Worm (Caenorhabditis elegans) whole organism, L1 larva: ENCODE data around the gene Y66H1A.5.

Source experiments
- aha-1 ChIP-seq: fragments of 150-350 bp; optimal IDR thresholded peaks from 2 replicates; lab custom pipeline; 2014; ENCODE audit warnings: missing biosample characterization, missing genetic modification characterization
- ceh-82 ChIP-seq, 3 experiments: fragments of 150-350 bp in 1 of 3; sonication (generic microtip) in 2 of 3; optimal IDR thresholded peaks; 2 replicates each; lab custom pipeline; 2014 to 2017; ENCODE audit warnings: missing biosample characterization in 3 of 3, missing genetic modification characterization in 3 of 3
- ces-1 ChIP-seq: fragments of 150-350 bp; optimal IDR thresholded peaks from 2 replicates; lab custom pipeline; 2014; ENCODE audit warnings: missing biosample characterization, missing genetic modification reagents, missing genetic modification characterization
- dpl-1 ChIP-seq, 3 experiments: fragments of 150-350 bp in 2 of 3; sonication (generic microtip) in 1 of 3; optimal IDR thresholded peaks; 2 replicates each; lab custom pipeline; 2014 to 2017; ENCODE audit warnings: missing biosample characterization in 3 of 3, missing genetic modification characterization in 3 of 3, missing genetic modification reagents in 3 of 3
- fkh-10 ChIP-seq: sonication (generic microtip); optimal IDR thresholded peaks from 2 replicates; lab custom pipeline; 2017; ENCODE audit warnings: missing biosample characterization, missing genetic modification reagents, missing genetic modification characterization
- jun-1 ChIP-seq: fragments of 150-350 bp; optimal IDR thresholded peaks from 2 replicates; lab custom pipeline; 2014; ENCODE audit warnings: missing biosample characterization, missing genetic modification reagents, missing genetic modification characterization
- lin-13 ChIP-seq: fragments of 150-350 bp; optimal IDR thresholded peaks from 2 replicates; lab custom pipeline; 2014; ENCODE audit warnings: missing biosample characterization, missing genetic modification reagents, missing genetic modification characterization
- mep-1 ChIP-seq: fragments of 150-350 bp; optimal IDR thresholded peaks from 2 replicates; lab custom pipeline; 2014; ENCODE audit warnings: missing biosample characterization, missing genetic modification characterization
- nhr-11 ChIP-seq: fragments of 150-350 bp; optimal IDR thresholded peaks from 2 replicates; lab custom pipeline; 2014; ENCODE audit warnings: missing biosample characterization, missing genetic modification characterization
- pqm-1 ChIP-seq: sonication (generic microtip); optimal IDR thresholded peaks from 3 replicates; lab custom pipeline; 2017; ENCODE audit warnings: missing biosample characterization, missing genetic modification characterization
- snpc-4 ChIP-seq: fragments of 150-350 bp; optimal IDR thresholded peaks from 2 replicates; lab custom pipeline; 2014; ENCODE audit warnings: missing biosample characterization, missing genetic modification characterization
- unc-130 ChIP-seq: fragments of 150-350 bp; optimal IDR thresholded peaks from 2 replicates; lab custom pipeline; 2017; ENCODE audit warnings: missing biosample characterization, missing genetic modification characterization, inconsistent platforms
- unc-62 ChIP-seq: fragments of 150-350 bp; optimal IDR thresholded peaks from 2 replicates; lab custom pipeline; 2014; ENCODE audit warnings: missing biosample characterization, missing genetic modification reagents, missing genetic modification characterization
- ztf-4 ChIP-seq: fragments of 150-350 bp; optimal IDR thresholded peaks from 2 replicates; lab custom pipeline; 2014; ENCODE audit warnings: missing biosample characterization, missing genetic modification characterization

ce11 chrIV:454816-455215 is 25.9 kb upstream of the Y66H1A.5 start, which contains the start of the genes Y66H1A.8 and M04G7.5:
- no peak for TF ChIP-seq unc-130 (tag; lab: Kevin White, UChicago)
- TF ChIP-seq ces-1 (GFP tag; lab: Kevin White, UChicago): no peak
- TF ChIP-seq pqm-1: no peak
- no peak for TF ChIP-seq snpc-4
- TF ChIP-seq ceh-82 (tag; optimal IDR thresholded peaks at IDR 0.05; lab: Kevin White, UChicago): no peak
- no peak for TF ChIP-seq dpl-1 (GFP tag; optimal IDR thresholded peaks at IDR 0.05; lab: Kevin White, UChicago)
- TF ChIP-seq fkh-10 (GFP tag; lab: Kevin White, UChicago): no peak
- no peak for TF ChIP-seq nhr-11 (tag; lab: Kevin White, UChicago)
- TF ChIP-seq mep-1: no peak
- TF ChIP-seq lin-13 (GFP tag; lab: Kevin White, UChicago): no peak
- TF ChIP-seq jun-1: no peak
- TF ChIP-seq ztf-4 (tag; lab: Kevin White, UChicago): no peak
- TF ChIP-seq aha-1 (tag; lab: Kevin White, UChicago): no peak
- TF ChIP-seq unc-62 (GFP tag; lab: Kevin White, UChicago): no peak
